Worm (Caenorhabditis elegans) whole organism, midembryonic: ENCODE data around the gene T07D1.3.

Source experiments
- tab-1 ChIP-seq: fragments of 200-800 bp; sonication (Bioruptor generic); IDR thresholded peaks from 2 replicates; pipeline ENCODE4 v1.3.6; 2022; ENCODE audit warnings: missing genetic modification characterization, missing compliant biosample characterization
- ztf-29 ChIP-seq: fragments of 200-800 bp; sonication (Bioruptor generic); IDR thresholded peaks from 2 replicates; pipeline ENCODE4 v1.3.6; 2022; ENCODE audit warnings: missing genetic modification reagents, missing genetic modification characterization, missing compliant biosample characterization

DNA sequence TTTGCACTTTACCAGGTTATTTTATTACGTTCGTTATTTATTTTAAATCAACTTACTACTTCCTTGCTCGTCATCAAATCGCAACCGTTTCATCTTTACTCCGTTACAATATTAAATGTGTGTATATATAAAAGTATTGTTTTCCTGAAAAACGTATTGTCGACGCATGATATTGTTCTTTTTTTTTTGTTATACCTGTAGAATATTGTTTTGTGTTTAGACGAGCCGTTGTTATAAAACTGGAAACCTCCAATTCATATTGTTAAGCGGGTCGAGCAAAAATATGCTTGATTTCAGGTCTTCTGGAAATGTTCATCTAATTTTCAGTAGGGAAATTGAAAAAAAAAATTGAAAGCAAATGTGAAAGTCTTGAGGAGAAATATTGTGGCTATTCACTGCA, 4.3 kb downstream of the T07D1.3 start, which contains the start of gene gid-2:
- TF ChIP-seq tab-1 (GFP tag; lab: Robert Waterston, UW), result no peak
- no peak for TF ChIP-seq ztf-29 (GFP tag; lab: Robert Waterston, UW)
